Worm (Caenorhabditis elegans): ENCODE results near the gene F31F4.1.

F31F4.1 gene

ce11 chrV:702260-702659 is 18.4 kb downstream of the F31F4.1 start, which contains the start of gene srbc-37:
Gene srbc-37, plus strand, starts transcription at chrV:702560.
- TF ChIP-seq W03F9.2 (tag; optimal IDR thresholded peaks at IDR 0.05), result no peak
- TF ChIP-seq him-1 (tag; optimal IDR thresholded peaks at IDR 0.05), result no peak
- TF ChIP-seq dao-5 (tag; optimal IDR thresholded peaks at IDR 0.05), result no peak

ce11 chrV:706918-707317 is 23.1 kb downstream of the F31F4.1 start, which contains the start of gene srbc-38:
Gene srbc-38, plus strand, starts transcription at chrV:707218.
- TF ChIP-seq him-1 (tag; optimal IDR thresholded peaks at IDR 0.05), result no peak
- no peak for TF ChIP-seq W03F9.2 (tag; optimal IDR thresholded peaks at IDR 0.05)
- TF ChIP-seq dao-5 (tag; optimal IDR thresholded peaks at IDR 0.05), result no peak

ce11 chrV:708808-709207 is 24.9 kb downstream of the F31F4.1 start, which contains the start of gene srbc-39:
Gene srbc-39, plus strand, starts transcription at chrV:709108.
- TF ChIP-seq him-1 (tag; optimal IDR thresholded peaks at IDR 0.05) (no peak), dao-5 (tag; optimal IDR thresholded peaks at IDR 0.05) (no peak)

- no peak for TF ChIP-seq W03F9.2 (tag; optimal IDR thresholded peaks at IDR 0.05)
- TF ChIP-seq dao-5 (tag; optimal IDR thresholded peaks at IDR 0.05), result no peak
- no peak for TF ChIP-seq him-1 (tag; optimal IDR thresholded peaks at IDR 0.05)
These were observed 29.0 kb downstream of the F31F4.1 start, which contains the start of gene cyp-33C11 for ce11 chrV:712882-713281. Gene cyp-33C11, minus strand, starts transcription at chrV:712982.

- no peak for TF ChIP-seq him-1 (tag; optimal IDR thresholded peaks at IDR 0.05)
- no peak for TF ChIP-seq W03F9.2 (tag; optimal IDR thresholded peaks at IDR 0.05)
- TF ChIP-seq dao-5 (tag; optimal IDR thresholded peaks at IDR 0.05), result no peak
These were observed 35.9 kb downstream of the F31F4.1 start, which contains the start of gene srbc-40 for ce11 chrV:719731-720130. Gene srbc-40, minus strand, starts transcription at chrV:719831.

- TF ChIP-seq him-1 (tag; optimal IDR thresholded peaks at IDR 0.05) (no peak), dao-5 (tag; optimal IDR thresholded peaks at IDR 0.05) (no peak), W03F9.2 (tag; optimal IDR thresholded peaks at IDR 0.05) (no peak)
These were observed 39.0 kb downstream of the F31F4.1 start for ce11 chrV:722889-723288.

ce11 chrV:723895-724352 is 40.1 kb downstream of the F31F4.1 start, which contains the start of gene fbxb-72:
Gene fbxb-72, minus strand, starts transcription at chrV:723952.
- TF ChIP-seq W03F9.2 (tag; optimal IDR thresholded peaks at IDR 0.05), result no peak

- TF ChIP-seq him-1 (tag; optimal IDR thresholded peaks at IDR 0.05) (no peak), dao-5 (tag; optimal IDR thresholded peaks at IDR 0.05) (no peak), W03F9.2 (tag; optimal IDR thresholded peaks at IDR 0.05) (no peak)
These were observed 40.6 kb downstream of the F31F4.1 start for ce11 chrV:724470-724890.

- no peak for TF ChIP-seq W03F9.2 (tag; optimal IDR thresholded peaks at IDR 0.05)
- no peak for TF ChIP-seq him-1 (tag; optimal IDR thresholded peaks at IDR 0.05)
- no peak for TF ChIP-seq dao-5 (tag; optimal IDR thresholded peaks at IDR 0.05)
These were observed 41.3 kb downstream of the F31F4.1 start for ce11 chrV:724946-725806.

ce11 chrV:725807-726572 is 42.1 kb downstream of the F31F4.1 start:
- TF ChIP-seq him-1 (tag; optimal IDR thresholded peaks at IDR 0.05), result no peak
- no peak for TF ChIP-seq W03F9.2 (tag; optimal IDR thresholded peaks at IDR 0.05)
- TF ChIP-seq dao-5 (tag; optimal IDR thresholded peaks at IDR 0.05), result no peak

- TF ChIP-seq dao-5 (tag; optimal IDR thresholded peaks at IDR 0.05) (no peak), W03F9.2 (tag; optimal IDR thresholded peaks at IDR 0.05) (no peak), him-1 (tag; optimal IDR thresholded peaks at IDR 0.05) (no peak)
These were observed 43.0 kb downstream of the F31F4.1 start for ce11 chrV:726573-727483.

ce11 chrV:727484-728351 is 43.9 kb downstream of the F31F4.1 start, which contains the start of the genes icl-1 and srh-2:
Gene icl-1, minus strand, starts transcription at chrV:728004.
Gene srh-2, plus strand, starts transcription at chrV:728301.
- TF ChIP-seq dao-5 (tag; optimal IDR thresholded peaks at IDR 0.05), result no peak
- peak; percentile 3 for TF ChIP-seq W03F9.2 (tag; optimal IDR thresholded peaks at IDR 0.05)
- no peak for TF ChIP-seq him-1 (tag; optimal IDR thresholded peaks at IDR 0.05)
